Worm (Caenorhabditis elegans): ENCODE measurements around the gene C38C10.3.

ce11 chrIII:9355412-9355969 is 30.0 kb downstream of the C38C10.3 start, which contains the start of gene chtb-1:
- TF ChIP-seq zip-5 (tag; optimal IDR thresholded peaks at IDR 0.05): no peak
- no peak for TF ChIP-seq unc-86 (tag; optimal IDR thresholded peaks at IDR 0.05)
- no peak for TF ChIP-seq ceh-18 (tag; optimal IDR thresholded peaks at IDR 0.05)
- no peak for TF ChIP-seq pqm-1 (tag; optimal IDR thresholded peaks at IDR 0.05)
- TF ChIP-seq nhr-232 (tag; optimal IDR thresholded peaks at IDR 0.05): no peak
- no peak for TF ChIP-seq ceh-9 (tag; optimal IDR thresholded peaks at IDR 0.05)
- TF ChIP-seq ceh-45 (GFP tag; IDR thresholded peaks at IDR 0.05): no peak
- TF ChIP-seq ama-1 (optimal IDR thresholded peaks at IDR 0.05): no peak
- no peak for TF ChIP-seq sox-4 (tag; optimal IDR thresholded peaks at IDR 0.05)
- no peak for TF ChIP-seq ets-4 (tag; optimal IDR thresholded peaks at IDR 0.05)
- no peak for TF ChIP-seq ceh-19 (GFP tag; optimal IDR thresholded peaks at IDR 0.05)
- no peak for TF ChIP-seq C38D4.7 (GFP tag; optimal IDR thresholded peaks at IDR 0.05)
- TF ChIP-seq ceh-30 (tag; optimal IDR thresholded peaks at IDR 0.05): no peak
- TF ChIP-seq hlh-30 (tag; optimal IDR thresholded peaks at IDR 0.05; ENCODE audit: insufficient read depth): no peak
